Worm (Caenorhabditis elegans) whole organism, young adult: ENCODE measurements around the gene F42A9.6.
A peak's percentile ranks its signal among the peaks of the same experiment; 100 is the strongest.

Experiments
- B0019.2 ChIP-seq: fragments of 200-800 bp; sonication (Bioruptor generic); conservative IDR thresholded peaks from 2 replicates; pipeline ENCODE4 v1.3.6; 2022; ENCODE audit warnings: missing genetic modification reagents, missing genetic modification characterization, missing compliant biosample characterization
- C17E4.6 ChIP-seq: fragments of 200-800 bp; sonication (Bioruptor generic); IDR thresholded peaks from 2 replicates; pipeline ENCODE4 v1.3.6; 2022; ENCODE audit warnings: missing genetic modification reagents, missing genetic modification characterization, missing compliant biosample characterization
- F10E7.11 ChIP-seq: sonication (generic microtip); optimal IDR thresholded peaks from 2 replicates; lab custom pipeline; 2017; ENCODE audit warnings: mild to moderate bottlenecking, missing genetic modification characterization, moderate library complexity, missing compliant biosample characterization
- F37B4.10 ChIP-seq: fragments of 200-800 bp; sonication (Bioruptor generic); IDR thresholded peaks from 2 replicates; pipeline ENCODE4 v1.3.6; 2022; ENCODE audit warnings: missing genetic modification characterization, missing compliant biosample characterization
- F39B2.1 ChIP-seq: fragments of 200-800 bp; sonication (Bioruptor generic); IDR thresholded peaks from 2 replicates; pipeline ENCODE4 v1.3.6; 2022; ENCODE audit warnings: missing genetic modification reagents, missing genetic modification characterization, missing compliant biosample characterization
- F49E8.2 ChIP-seq: sonication (generic microtip); optimal IDR thresholded peaks from 3 replicates; lab custom pipeline; 2017; ENCODE audit warnings: missing genetic modification characterization, mild to moderate bottlenecking, missing compliant biosample characterization, antibody characterized with exemption, moderate library complexity; ENCODE audit not compliant: insufficient read depth
- K12H6.12 ChIP-seq: fragments of 200-800 bp; sonication (Bioruptor generic); optimal IDR thresholded peaks from 2 replicates; lab custom pipeline; 2018; ENCODE audit warnings: mild to moderate bottlenecking, missing genetic modification characterization, missing compliant biosample characterization
- Y53G8AR.9 ChIP-seq: fragments of 200-800 bp; sonication (Bioruptor generic); conservative IDR thresholded peaks from 2 replicates; pipeline ENCODE4 v1.3.6; 2022; ENCODE audit warnings: missing genetic modification reagents, missing genetic modification characterization, missing compliant biosample characterization
- Y79H2A.3 ChIP-seq: fragments of 200-800 bp; sonication (Bioruptor generic); conservative IDR thresholded peaks from 2 replicates; pipeline ENCODE4 v1.3.6; 2022; ENCODE audit warnings: missing genetic modification reagents, missing genetic modification characterization, missing compliant biosample characterization
- Y95B8A.8 ChIP-seq: fragments of 200-800 bp; sonication (Bioruptor generic); IDR thresholded peaks from 2 replicates; pipeline ENCODE4 v1.3.6; 2022; ENCODE audit warnings: missing genetic modification reagents, missing genetic modification characterization, missing compliant biosample characterization
- ZK185.1 ChIP-seq: sonication (generic microtip); optimal IDR thresholded peaks from 2 replicates; lab custom pipeline; 2016; ENCODE audit warnings: mild to moderate bottlenecking, missing genetic modification characterization, missing compliant biosample characterization; ENCODE audit not compliant: poor library complexity, severe bottlenecking
- ama-1 ChIP-seq, 3 experiments: fragments of 150-350 bp in 1 of 3; sonication (generic microtip) in 2 of 3; optimal IDR thresholded peaks; 2 replicates each; lab custom pipeline; 2014 to 2018; ENCODE audit warnings: missing biosample characterization in 2 of 3, missing genetic modification characterization in 2 of 3, missing genetic modification reagents in 2 of 3
- attf-3 ChIP-seq: fragments of 200-800 bp; sonication (Bioruptor generic); conservative IDR thresholded peaks from 2 replicates; pipeline ENCODE4 v1.3.6; 2022; ENCODE audit warnings: missing genetic modification reagents, missing genetic modification characterization, missing compliant biosample characterization
- attf-5 ChIP-seq: fragments of 200-800 bp; sonication (Bioruptor generic); optimal IDR thresholded peaks from 2 replicates; lab custom pipeline; 2018; ENCODE audit warnings: mild to moderate bottlenecking, missing genetic modification characterization, missing compliant biosample characterization
- cebp-1 ChIP-seq, 2 experiments: fragments of 200-800 bp in 1 of 2; sonication (Bioruptor generic) in 1 of 2; sonication (generic microtip) in 1 of 2; IDR thresholded peaks in 1 of 2; optimal IDR thresholded peaks in 1 of 2; 2 replicates each; pipeline versions ENCODE4 v1.3.6 to Lab custom; 2017 to 2022; ENCODE audit warnings: missing compliant biosample characterization in 2 of 2, missing genetic modification characterization in 2 of 2, mild to moderate bottlenecking in 1 of 2, missing genetic modification reagents in 1 of 2, moderate library complexity in 1 of 2
- chd-7 ChIP-seq: sonication (generic microtip); optimal IDR thresholded peaks from 2 replicates; lab custom pipeline; 2016; ENCODE audit warnings: mild to moderate bottlenecking, missing genetic modification characterization, moderate library complexity, missing compliant biosample characterization
- dpff-1 ChIP-seq: sonication (generic microtip); optimal IDR thresholded peaks from 2 replicates; lab custom pipeline; 2017; ENCODE audit warnings: mild to moderate bottlenecking, missing genetic modification characterization, missing compliant biosample characterization
- efl-1 ChIP-seq: fragments of 150-350 bp; optimal IDR thresholded peaks from 2 replicates; lab custom pipeline; 2014; ENCODE audit warnings: missing biosample characterization, missing genetic modification reagents, missing genetic modification characterization
- egl-44 ChIP-seq: fragments of 200-800 bp; sonication (Bioruptor generic); IDR thresholded peaks from 2 replicates; pipeline ENCODE4 v1.3.6; 2022; ENCODE audit warnings: missing genetic modification reagents, missing genetic modification characterization, missing compliant biosample characterization
- ekl-4 ChIP-seq: fragments of 200-800 bp; sonication (Bioruptor generic); IDR thresholded peaks from 2 replicates; pipeline ENCODE4 v1.3.6; 2022; ENCODE audit warnings: missing genetic modification reagents, missing genetic modification characterization, missing compliant biosample characterization
- hmg-1.2 ChIP-seq: fragments of 200-800 bp; sonication (Bioruptor generic); IDR thresholded peaks from 2 replicates; pipeline ENCODE4 v1.3.6; 2022; ENCODE audit warnings: missing genetic modification reagents, missing genetic modification characterization, missing compliant biosample characterization
- hrde-1 ChIP-seq: sonication (generic microtip); optimal IDR thresholded peaks from 2 replicates; lab custom pipeline; 2016; ENCODE audit warnings: missing genetic modification characterization, mild to moderate bottlenecking, missing compliant biosample characterization, moderate library complexity, missing genotype, missing genetic modification reagents, borderline replicate concordance
- let-607 ChIP-seq, 2 experiments: fragments of 200-800 bp in 1 of 2; sonication (Bioruptor generic) in 1 of 2; sonication (generic microtip) in 1 of 2; optimal IDR thresholded peaks; 2 replicates each; lab custom pipeline; 2016 to 2018; ENCODE audit warnings: mild to moderate bottlenecking in 2 of 2, missing compliant biosample characterization in 2 of 2, missing genetic modification characterization in 2 of 2, moderate library complexity in 2 of 2, missing genotype in 1 of 2
- lin-35 ChIP-seq, 3 experiments: fragments of 150-350 bp in 2 of 3; sonication (generic microtip) in 1 of 3; optimal IDR thresholded peaks; 2 replicates each; lab custom pipeline; 2014 to 2018; ENCODE audit warnings: missing biosample characterization in 3 of 3, missing genetic modification characterization in 3 of 3, missing genetic modification reagents in 3 of 3
- lin-40 ChIP-seq: sonication (generic microtip); optimal IDR thresholded peaks from 2 replicates; lab custom pipeline; 2016; ENCODE audit warnings: missing genetic modification characterization, mild to moderate bottlenecking, missing compliant biosample characterization, missing genotype, missing genetic modification reagents
- madf-6 ChIP-seq: fragments of 200-800 bp; sonication (Bioruptor generic); IDR thresholded peaks from 2 replicates; pipeline ENCODE4 v1.3.6; 2022; ENCODE audit warnings: missing genetic modification reagents, missing genetic modification characterization, missing compliant biosample characterization
- madf-8 ChIP-seq: fragments of 200-800 bp; sonication (Bioruptor generic); conservative IDR thresholded peaks from 2 replicates; pipeline ENCODE4 v1.3.6; 2022; ENCODE audit warnings: missing genetic modification reagents, missing genetic modification characterization, missing compliant biosample characterization
- mcd-1 ChIP-seq: fragments of 200-800 bp; sonication (Bioruptor generic); IDR thresholded peaks from 2 replicates; pipeline ENCODE4 v1.3.6; 2022; ENCODE audit warnings: missing genetic modification reagents, missing genetic modification characterization, missing compliant biosample characterization
- mel-28 ChIP-seq: sonication (generic microtip); optimal IDR thresholded peaks from 2 replicates; lab custom pipeline; 2016; ENCODE audit warnings: borderline replicate concordance, mild to moderate bottlenecking, missing genetic modification characterization, missing compliant biosample characterization
- nhr-179 ChIP-seq: sonication (generic microtip); optimal IDR thresholded peaks from 2 replicates; lab custom pipeline; 2016; ENCODE audit warnings: mild to moderate bottlenecking, missing genetic modification characterization, missing compliant biosample characterization
- nhr-90 ChIP-seq: sonication (generic microtip); optimal IDR thresholded peaks from 2 replicates; lab custom pipeline; 2016; ENCODE audit warnings: missing genotype, mild to moderate bottlenecking, missing genetic modification characterization, missing compliant biosample characterization
- pha-4 ChIP-seq: fragments of 150-350 bp; sonication (generic microtip); optimal IDR thresholded peaks from 2 replicates; lab custom pipeline; 2014; ENCODE audit warnings: missing biosample characterization, missing genetic modification reagents, missing genetic modification characterization
- rcor-1 ChIP-seq: fragments of 200-800 bp; sonication (Bioruptor generic); IDR thresholded peaks from 2 replicates; pipeline ENCODE4 v1.3.6; 2022; ENCODE audit warnings: missing genetic modification reagents, missing genetic modification characterization, missing compliant biosample characterization
- rpc-1 ChIP-seq, 2 experiments: fragments of 150-350 bp in 1 of 2; sonication (generic microtip) in 1 of 2; optimal IDR thresholded peaks; 2 replicates each; lab custom pipeline; 2014 to 2018; ENCODE audit warnings: missing biosample characterization in 1 of 2, missing genetic modification characterization in 1 of 2, missing genetic modification reagents in 1 of 2, missing genotype in 1 of 2
- somi-1 ChIP-seq: fragments of 200-800 bp; sonication (Bioruptor generic); optimal IDR thresholded peaks from 2 replicates; lab custom pipeline; 2018; ENCODE audit warnings: mild to moderate bottlenecking, missing genetic modification characterization, missing compliant biosample characterization
- sptf-2 ChIP-seq: fragments of 200-800 bp; sonication (Bioruptor generic); optimal IDR thresholded peaks from 2 replicates; lab custom pipeline; 2018; ENCODE audit warnings: mild to moderate bottlenecking, missing genetic modification characterization, missing compliant biosample characterization
- tbx-9 ChIP-seq: sonication (generic microtip); optimal IDR thresholded peaks from 2 replicates; lab custom pipeline; 2016; ENCODE audit warnings: borderline replicate concordance, missing genetic modification characterization, inconsistent platforms, missing compliant biosample characterization
- unc-130 ChIP-seq: sonication (generic microtip); optimal IDR thresholded peaks from 2 replicates; lab custom pipeline; 2016; ENCODE audit warnings: missing genetic modification reagents, missing genetic modification characterization, missing compliant biosample characterization
- zfh-2 ChIP-seq: fragments of 200-800 bp; sonication (Bioruptor generic); conservative IDR thresholded peaks from 2 replicates; pipeline ENCODE4 v1.3.6; 2022; ENCODE audit warnings: missing genetic modification reagents, missing genetic modification characterization, missing compliant biosample characterization
- ztf-18 ChIP-seq: sonication (generic microtip); optimal IDR thresholded peaks from 2 replicates; lab custom pipeline; 2016; ENCODE audit warnings: missing genotype, mild to moderate bottlenecking, missing genetic modification characterization, missing compliant biosample characterization
- ztf-22 ChIP-seq: fragments of 200-800 bp; sonication (Bioruptor generic); optimal IDR thresholded peaks from 2 replicates; lab custom pipeline; 2018; ENCODE audit warnings: mild to moderate bottlenecking, missing genetic modification characterization, moderate library complexity, missing compliant biosample characterization
- ztf-28 ChIP-seq: fragments of 200-800 bp; sonication (Bioruptor generic); IDR thresholded peaks from 2 replicates; pipeline ENCODE4 v1.3.6; 2022; ENCODE audit warnings: missing genetic modification reagents, missing genetic modification characterization, missing compliant biosample characterization
- ztf-3 ChIP-seq: fragments of 200-800 bp; sonication (Bioruptor generic); optimal IDR thresholded peaks from 2 replicates; lab custom pipeline; 2018; ENCODE audit warnings: mild to moderate bottlenecking, missing genetic modification characterization, missing compliant biosample characterization
- ztf-6 ChIP-seq: fragments of 200-800 bp; sonication (Bioruptor generic); IDR thresholded peaks from 2 replicates; pipeline ENCODE4 v1.3.6; 2022; ENCODE audit warnings: missing genetic modification reagents, missing genetic modification characterization, missing compliant biosample characterization

F42A9.6 gene

ce11 chrIV:8629609-8630052, 20.6 kb downstream of the F42A9.6 start:
- TF ChIP-seq hrde-1 (no peak), K12H6.12 (tag; lab: Kevin White, UChicago) (peak; percentile 77), efl-1 (GFP tag; lab: Kevin White, UChicago) (no peak), pha-4 (tag; lab: Kevin White, UChicago) (no peak), mcd-1 (GFP tag; lab: Robert Waterston, UW) (0 out of 2 replicates have a peak, but pooled peaks have one; percentile 21), cebp-1 (GFP tag; IDR thresholded peaks at IDR 0.05; lab: Robert Waterston, UW) (no peak), cebp-1 (tag; optimal IDR thresholded peaks at IDR 0.05; lab: Kevin White, UChicago) (peak; percentile 25), madf-6 (GFP tag; lab: Robert Waterston, UW) (no peak), chd-7 (peak; percentile 53), ztf-22 (GFP tag; lab: Kevin White, UChicago) (no peak), hmg-1.2 (GFP tag; lab: Robert Waterston, UW) (peak; percentile 58; the same call in 1 of the 2 replicates), egl-44 (GFP tag; lab: Robert Waterston, UW) (no peak), ama-1 (optimal IDR thresholded peaks at IDR 0.05; lab: Kevin White, UChicago) (no peak), ama-1 (GFP tag; optimal IDR thresholded peaks at IDR 0.05; lab: Kevin White, UChicago) (no peak), zfh-2 (GFP tag; lab: Robert Waterston, UW) (peak; percentile 81), attf-5 (GFP tag; lab: Kevin White, UChicago) (peak; percentile 23), mel-28 (tag; lab: Kevin White, UChicago) (no peak), lin-35 (GFP tag; optimal IDR thresholded peaks at IDR 0.05; lab: Kevin White, UChicago) (peak in 1 of 3 experiments; percentile 73), somi-1 (GFP tag; lab: Kevin White, UChicago) (peak; percentile 4), ztf-3 (GFP tag; lab: Kevin White, UChicago) (no peak), ztf-6 (no peak), nhr-90 (tag; lab: Kevin White, UChicago) (no peak), ztf-28 (no peak), C17E4.6 (no peak)

- TF ChIP-seq tbx-9 (tag; lab: Kevin White, UChicago) (no peak), rpc-1 (optimal IDR thresholded peaks at IDR 0.05; lab: Kevin White, UChicago) (no peak), rpc-1 (tag; optimal IDR thresholded peaks at IDR 0.05; lab: Kevin White, UChicago) (no peak), sptf-2 (GFP tag; lab: Kevin White, UChicago) (no peak), F49E8.2 (tag; lab: Kevin White, UChicago) (no peak), F39B2.1 (GFP tag; lab: Robert Waterston, UW) (no peak), F37B4.10 (GFP tag; lab: Robert Waterston, UW) (no peak), lin-40 (tag; lab: Kevin White, UChicago) (no peak), Y95B8A.8 (GFP tag; lab: Robert Waterston, UW) (no peak), zfh-2 (GFP tag; lab: Robert Waterston, UW) (no peak), Y53G8AR.9 (no peak), let-607 (tag; optimal IDR thresholded peaks at IDR 0.05; lab: Kevin White, UChicago) (no peak), madf-8 (GFP tag; lab: Robert Waterston, UW) (no peak)
Observed at ce11 chrIV:8630243-8630642, 21.2 kb downstream of the F42A9.6 start.

ce11 chrIV:8631033-8631432, 22.0 kb downstream of the F42A9.6 start, which contains the start of gene dgk-4:
Gene dgk-4 (plus strand): TSS chrIV:8631333.
- no peak for TF ChIP-seq rcor-1 (GFP tag; lab: Robert Waterston, UW)
- no peak for TF ChIP-seq ekl-4 (GFP tag; lab: Robert Waterston, UW)
- no peak for TF ChIP-seq B0019.2 (GFP tag; lab: Robert Waterston, UW)
- no peak for TF ChIP-seq ztf-18 (tag; lab: Kevin White, UChicago)
- TF ChIP-seq unc-130 (GFP tag; lab: Kevin White, UChicago) = no peak
- TF ChIP-seq F10E7.11 (tag; lab: Kevin White, UChicago) = no peak
- no peak for TF ChIP-seq F49E8.2 (tag; lab: Kevin White, UChicago)
- no peak for TF ChIP-seq ZK185.1 (tag; lab: Kevin White, UChicago)
- TF ChIP-seq F39B2.1 (GFP tag; lab: Robert Waterston, UW) = no peak
- TF ChIP-seq attf-3 (GFP tag; lab: Robert Waterston, UW) = no peak
- no peak for TF ChIP-seq Y79H2A.3 (GFP tag; lab: Robert Waterston, UW)
- TF ChIP-seq nhr-179 = no peak
- no peak for TF ChIP-seq dpff-1
